Worm (Caenorhabditis elegans) whole organism, young adult: ENCODE measurements around the gene Y46G5A.15.

Source experiments
- B0035.1 ChIP-seq: sonication (generic microtip); optimal IDR thresholded peaks from 2 replicates; lab custom pipeline; 2016; ENCODE audit warnings: missing genetic modification characterization, mild to moderate bottlenecking, missing compliant biosample characterization, missing genotype, missing genetic modification reagents
- C06A6.2 ChIP-seq: fragments of 200-800 bp; sonication (Bioruptor generic); conservative IDR thresholded peaks from 2 replicates; pipeline ENCODE4 v1.3.6; 2022; ENCODE audit warnings: missing genetic modification characterization, missing compliant biosample characterization
- C17E4.6 ChIP-seq: fragments of 200-800 bp; sonication (Bioruptor generic); IDR thresholded peaks from 2 replicates; pipeline ENCODE4 v1.3.6; 2022; ENCODE audit warnings: missing genetic modification reagents, missing genetic modification characterization, missing compliant biosample characterization
- F57A8.1 ChIP-seq: fragments of 200-800 bp; sonication (Bioruptor generic); optimal IDR thresholded peaks from 2 replicates; lab custom pipeline; 2018; ENCODE audit warnings: mild to moderate bottlenecking, missing genetic modification characterization, moderate library complexity, missing compliant biosample characterization
- K12H6.12 ChIP-seq: fragments of 200-800 bp; sonication (Bioruptor generic); optimal IDR thresholded peaks from 2 replicates; lab custom pipeline; 2018; ENCODE audit warnings: mild to moderate bottlenecking, missing genetic modification characterization, missing compliant biosample characterization
- T26A5.8 ChIP-seq: sonication (generic microtip); optimal IDR thresholded peaks from 2 replicates; lab custom pipeline; 2016; ENCODE audit warnings: missing genetic modification characterization, missing compliant biosample characterization
- Y95B8A.8 ChIP-seq: fragments of 200-800 bp; sonication (Bioruptor generic); IDR thresholded peaks from 2 replicates; pipeline ENCODE4 v1.3.6; 2022; ENCODE audit warnings: missing genetic modification reagents, missing genetic modification characterization, missing compliant biosample characterization
- atf-7 ChIP-seq: sonication (generic microtip); optimal IDR thresholded peaks from 2 replicates; lab custom pipeline; 2017; ENCODE audit warnings: mild to moderate bottlenecking, missing genetic modification characterization, missing compliant biosample characterization
- attf-3 ChIP-seq: fragments of 200-800 bp; sonication (Bioruptor generic); conservative IDR thresholded peaks from 2 replicates; pipeline ENCODE4 v1.3.6; 2022; ENCODE audit warnings: missing genetic modification reagents, missing genetic modification characterization, missing compliant biosample characterization
- attf-5 ChIP-seq: fragments of 200-800 bp; sonication (Bioruptor generic); optimal IDR thresholded peaks from 2 replicates; lab custom pipeline; 2018; ENCODE audit warnings: mild to moderate bottlenecking, missing genetic modification characterization, missing compliant biosample characterization
- bed-2 ChIP-seq: fragments of 200-800 bp; sonication (Bioruptor generic); IDR thresholded peaks from 2 replicates; pipeline ENCODE4 v1.3.6; 2022; ENCODE audit warnings: missing genetic modification reagents, missing genetic modification characterization, missing compliant biosample characterization
- ccch-3 ChIP-seq: fragments of 200-800 bp; sonication (Bioruptor generic); optimal IDR thresholded peaks from 2 replicates; lab custom pipeline; 2018; ENCODE audit warnings: mild to moderate bottlenecking, missing genetic modification characterization, missing compliant biosample characterization
- cebp-1 ChIP-seq, 2 experiments: fragments of 200-800 bp in 1 of 2; sonication (Bioruptor generic) in 1 of 2; sonication (generic microtip) in 1 of 2; IDR thresholded peaks in 1 of 2; optimal IDR thresholded peaks in 1 of 2; 2 replicates each; pipeline versions ENCODE4 v1.3.6 to Lab custom; 2017 to 2022; ENCODE audit warnings: missing compliant biosample characterization in 2 of 2, missing genetic modification characterization in 2 of 2, mild to moderate bottlenecking in 1 of 2, missing genetic modification reagents in 1 of 2, moderate library complexity in 1 of 2
- ceh-58 ChIP-seq: fragments of 200-800 bp; sonication (Bioruptor generic); IDR thresholded peaks from 2 replicates; pipeline ENCODE4 v1.3.6; 2022; ENCODE audit warnings: missing genetic modification characterization, missing compliant biosample characterization
- ceh-79 ChIP-seq: sonication (generic microtip); optimal IDR thresholded peaks from 2 replicates; lab custom pipeline; 2017; ENCODE audit warnings: mild to moderate bottlenecking, missing genetic modification characterization, missing compliant biosample characterization
- fkh-3 ChIP-seq: sonication (generic microtip); optimal IDR thresholded peaks from 2 replicates; lab custom pipeline; 2016; ENCODE audit warnings: mild to moderate bottlenecking, missing genetic modification characterization, missing compliant biosample characterization
- hmg-1.2 ChIP-seq: fragments of 200-800 bp; sonication (Bioruptor generic); IDR thresholded peaks from 2 replicates; pipeline ENCODE4 v1.3.6; 2022; ENCODE audit warnings: missing genetic modification reagents, missing genetic modification characterization, missing compliant biosample characterization
- hsf-1 ChIP-seq: fragments of 200-800 bp; sonication (Bioruptor generic); IDR thresholded peaks from 2 replicates; pipeline ENCODE4 v1.3.6; 2022; ENCODE audit warnings: missing genetic modification reagents, missing genetic modification characterization, missing compliant biosample characterization
- lin-35 ChIP-seq, 3 experiments: fragments of 150-350 bp in 2 of 3; sonication (generic microtip) in 1 of 3; optimal IDR thresholded peaks; 2 replicates each; lab custom pipeline; 2014 to 2018; ENCODE audit warnings: missing biosample characterization in 3 of 3, missing genetic modification characterization in 3 of 3, missing genetic modification reagents in 3 of 3
- lin-40 ChIP-seq: sonication (generic microtip); optimal IDR thresholded peaks from 2 replicates; lab custom pipeline; 2016; ENCODE audit warnings: missing genetic modification characterization, mild to moderate bottlenecking, missing compliant biosample characterization, missing genotype, missing genetic modification reagents
- lin-54 ChIP-seq: fragments of 200-800 bp; sonication (Bioruptor generic); optimal IDR thresholded peaks from 2 replicates; lab custom pipeline; 2018; ENCODE audit warnings: mild to moderate bottlenecking, missing genetic modification characterization, missing compliant biosample characterization
- lsl-1 ChIP-seq: fragments of 200-800 bp; sonication (Bioruptor generic); optimal IDR thresholded peaks from 2 replicates; lab custom pipeline; 2018; ENCODE audit warnings: mild to moderate bottlenecking, missing genetic modification characterization, moderate library complexity, missing compliant biosample characterization
- lsy-27 ChIP-seq: sonication (generic microtip); optimal IDR thresholded peaks from 2 replicates; lab custom pipeline; 2017; ENCODE audit warnings: missing genetic modification characterization, mild to moderate bottlenecking, missing compliant biosample characterization, antibody characterized with exemption, missing genotype, borderline replicate concordance; ENCODE audit not compliant: insufficient read depth
- madf-8 ChIP-seq: fragments of 200-800 bp; sonication (Bioruptor generic); conservative IDR thresholded peaks from 2 replicates; pipeline ENCODE4 v1.3.6; 2022; ENCODE audit warnings: missing genetic modification reagents, missing genetic modification characterization, missing compliant biosample characterization
- mcd-1 ChIP-seq: fragments of 200-800 bp; sonication (Bioruptor generic); IDR thresholded peaks from 2 replicates; pipeline ENCODE4 v1.3.6; 2022; ENCODE audit warnings: missing genetic modification reagents, missing genetic modification characterization, missing compliant biosample characterization
- nfyb-1 ChIP-seq: fragments of 200-800 bp; sonication (Bioruptor generic); IDR thresholded peaks from 2 replicates; pipeline ENCODE4 v1.3.6; 2022; ENCODE audit warnings: missing genetic modification reagents, missing genetic modification characterization, missing compliant biosample characterization
- nhr-80 ChIP-seq: sonication (generic microtip); optimal IDR thresholded peaks from 2 replicates; lab custom pipeline; 2016; ENCODE audit warnings: missing genetic modification characterization, missing compliant biosample characterization
- nhr-90 ChIP-seq: sonication (generic microtip); optimal IDR thresholded peaks from 2 replicates; lab custom pipeline; 2016; ENCODE audit warnings: missing genotype, mild to moderate bottlenecking, missing genetic modification characterization, missing compliant biosample characterization
- rcor-1 ChIP-seq: fragments of 200-800 bp; sonication (Bioruptor generic); IDR thresholded peaks from 2 replicates; pipeline ENCODE4 v1.3.6; 2022; ENCODE audit warnings: missing genetic modification reagents, missing genetic modification characterization, missing compliant biosample characterization
- repo-1 ChIP-seq: sonication (generic microtip); optimal IDR thresholded peaks from 2 replicates; lab custom pipeline; 2017; ENCODE audit warnings: mild to moderate bottlenecking, missing genetic modification characterization, missing compliant biosample characterization
- rpc-1 ChIP-seq, 2 experiments: fragments of 150-350 bp in 1 of 2; sonication (generic microtip) in 1 of 2; optimal IDR thresholded peaks; 2 replicates each; lab custom pipeline; 2014 to 2018; ENCODE audit warnings: missing biosample characterization in 1 of 2, missing genetic modification characterization in 1 of 2, missing genetic modification reagents in 1 of 2, missing genotype in 1 of 2
- snpc-4 ChIP-seq, 5 experiments: fragments of 150-350 bp in 1 of 5; sonication (generic microtip) in 4 of 5; optimal IDR thresholded peaks; 2 replicates each; lab custom pipeline; 2014 to 2018; ENCODE audit warnings: missing genetic modification characterization in 5 of 5, missing biosample characterization in 3 of 5, antibody characterized with exemption in 2 of 5, mild to moderate bottlenecking in 2 of 5, missing compliant biosample characterization in 2 of 5, missing genotype in 2 of 5, moderate library complexity in 2 of 5, missing genetic modification reagents in 1 of 5
- sptf-2 ChIP-seq: fragments of 200-800 bp; sonication (Bioruptor generic); optimal IDR thresholded peaks from 2 replicates; lab custom pipeline; 2018; ENCODE audit warnings: mild to moderate bottlenecking, missing genetic modification characterization, missing compliant biosample characterization
- tbp1 ChIP-seq: fragments of 200-800 bp; sonication (Bioruptor generic); optimal IDR thresholded peaks from 2 replicates; lab custom pipeline; 2018; ENCODE audit warnings: mild to moderate bottlenecking, missing genetic modification characterization, missing compliant biosample characterization
- zfh-2 ChIP-seq: fragments of 200-800 bp; sonication (Bioruptor generic); conservative IDR thresholded peaks from 2 replicates; pipeline ENCODE4 v1.3.6; 2022; ENCODE audit warnings: missing genetic modification reagents, missing genetic modification characterization, missing compliant biosample characterization
- ztf-22 ChIP-seq: fragments of 200-800 bp; sonication (Bioruptor generic); optimal IDR thresholded peaks from 2 replicates; lab custom pipeline; 2018; ENCODE audit warnings: mild to moderate bottlenecking, missing genetic modification characterization, moderate library complexity, missing compliant biosample characterization
- ztf-3 ChIP-seq: fragments of 200-800 bp; sonication (Bioruptor generic); optimal IDR thresholded peaks from 2 replicates; lab custom pipeline; 2018; ENCODE audit warnings: mild to moderate bottlenecking, missing genetic modification characterization, missing compliant biosample characterization

The Y46G5A.15 gene

DNA sequence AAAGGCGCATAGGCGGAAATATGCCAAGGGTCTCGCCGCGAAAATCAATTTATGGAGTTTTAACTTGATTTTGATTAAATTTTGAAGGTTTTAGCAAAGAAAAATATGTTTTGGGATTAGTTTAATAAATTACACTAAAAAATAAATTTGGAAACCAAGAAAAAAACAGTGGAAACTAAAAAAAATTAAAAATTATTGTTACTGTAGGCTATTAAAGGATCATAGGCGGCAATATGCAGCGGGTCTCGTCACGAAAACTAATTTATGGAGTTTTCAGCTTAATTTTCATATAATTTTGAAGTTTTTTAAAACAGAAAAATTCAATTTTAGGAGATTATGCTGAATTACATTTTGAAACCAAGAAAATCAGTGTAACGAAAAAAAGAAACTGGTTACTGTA is 23.5 kb upstream of the Y46G5A.15 start (continued):
- TF ChIP-seq nhr-90 = no peak
- TF ChIP-seq ceh-58 (GFP tag; lab: Robert Waterston, UW) = no peak
- no peak for TF ChIP-seq ztf-3 (GFP tag; lab: Kevin White, UChicago)
- TF ChIP-seq bed-2 (GFP tag; lab: Robert Waterston, UW) = no peak
- peak; percentile 79 for TF ChIP-seq madf-8 (GFP tag; lab: Robert Waterston, UW)
- no peak for TF ChIP-seq rpc-1 (optimal IDR thresholded peaks at IDR 0.05; lab: Kevin White, UChicago)
- no peak for TF ChIP-seq rpc-1 (tag; optimal IDR thresholded peaks at IDR 0.05; lab: Kevin White, UChicago)
- TF ChIP-seq repo-1 (tag; lab: Kevin White, UChicago) = no peak
- no peak for TF ChIP-seq C06A6.2 (GFP tag; lab: Robert Waterston, UW)
- no peak for TF ChIP-seq B0035.1 (tag; lab: Kevin White, UChicago)
- TF ChIP-seq fkh-3 (tag; lab: Kevin White, UChicago) = no peak
- TF ChIP-seq F57A8.1 = no peak
- no peak for TF ChIP-seq attf-3 (GFP tag; lab: Robert Waterston, UW)
- no peak for TF ChIP-seq ccch-3 (GFP tag; lab: Kevin White, UChicago)

DNA sequence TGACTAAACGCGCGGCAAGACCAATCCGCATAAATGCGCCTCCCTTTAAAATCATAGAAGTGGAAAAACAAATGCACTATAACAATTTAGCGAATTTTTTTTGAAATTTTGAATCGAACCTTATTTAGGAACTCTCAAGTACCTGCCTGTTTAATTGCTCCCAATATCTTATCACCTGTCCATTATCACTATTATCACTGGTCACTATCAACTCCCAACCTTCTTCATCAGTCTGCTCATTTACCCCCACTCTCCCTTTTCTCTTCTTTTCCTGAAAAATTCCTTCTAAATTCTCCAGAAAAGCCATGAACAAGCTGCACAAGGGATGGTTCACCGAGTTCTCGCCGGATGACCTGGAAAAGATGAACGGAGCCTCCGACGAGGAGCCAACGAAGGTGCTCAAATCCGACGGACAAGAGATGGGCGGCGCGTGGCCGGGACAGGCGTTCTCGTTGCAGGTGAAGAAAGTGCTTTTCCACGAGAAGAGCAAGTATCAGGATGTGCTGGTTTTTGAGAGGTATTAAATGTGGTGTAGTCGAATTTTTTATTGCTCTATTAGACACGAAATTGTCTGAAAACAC is 21.5 kb upstream of the Y46G5A.15 start, which contains the start of gene spds-1:
TSS of gene spds-1 (plus strand) at position 298 of the 581 bp plus-strand sequence.
- TF ChIP-seq nhr-80 (tag; lab: Kevin White, UChicago) (peak; percentile 28), C06A6.2 (GFP tag; lab: Robert Waterston, UW) (no peak), zfh-2 (GFP tag; lab: Robert Waterston, UW) (peak; percentile 68), Y95B8A.8 (GFP tag; lab: Robert Waterston, UW) (no peak)

ce11 chrII:12805765-12806384 is 20.7 kb upstream of the Y46G5A.15 start:
- TF ChIP-seq attf-5 (GFP tag; lab: Kevin White, UChicago) = peak; percentile 40
- peak; percentile 14 for TF ChIP-seq lin-54 (GFP tag; lab: Kevin White, UChicago)
- TF ChIP-seq C17E4.6 (GFP tag; lab: Robert Waterston, UW) = no peak
- no peak for TF ChIP-seq T26A5.8 (tag; lab: Kevin White, UChicago)
- peak; percentile 17 for TF ChIP-seq atf-7 (tag; lab: Kevin White, UChicago)
- 0 out of 2 replicates have a peak, but pooled peaks have one; percentile 28 for TF ChIP-seq nfyb-1
- TF ChIP-seq snpc-4 (GFP tag; optimal IDR thresholded peaks at IDR 0.05; lab: Kevin White, UChicago) = no peak
- peak in 1 of 4 experiments; percentile 40 for TF ChIP-seq snpc-4 (tag; optimal IDR thresholded peaks at IDR 0.05; lab: Kevin White, UChicago)
- peak; percentile 85 for TF ChIP-seq hmg-1.2 (GFP tag; lab: Robert Waterston, UW)
- no peak for TF ChIP-seq ceh-79 (tag; lab: Kevin White, UChicago)
- TF ChIP-seq hsf-1 = no peak
- TF ChIP-seq lin-35 (GFP tag; optimal IDR thresholded peaks at IDR 0.05; lab: Kevin White, UChicago) = peak in 1 of 3 experiments; percentile 54
- no peak for TF ChIP-seq lin-40 (tag; lab: Kevin White, UChicago)
- TF ChIP-seq lsy-27 (tag; lab: Kevin White, UChicago) = no peak
- TF ChIP-seq K12H6.12 (tag; lab: Kevin White, UChicago) = peak; percentile 28
- TF ChIP-seq bed-2 (GFP tag; lab: Robert Waterston, UW) = no peak
- peak; percentile 57 for TF ChIP-seq mcd-1 (GFP tag; lab: Robert Waterston, UW)
- TF ChIP-seq lsl-1 (GFP tag; lab: Kevin White, UChicago) = peak; percentile 17
- no peak for TF ChIP-seq ztf-22 (GFP tag; lab: Kevin White, UChicago)
- TF ChIP-seq zfh-2 (GFP tag; lab: Robert Waterston, UW) = peak; percentile 92
- peak; percentile 3 for TF ChIP-seq tbp1
- TF ChIP-seq sptf-2 (GFP tag; lab: Kevin White, UChicago) = no peak
- TF ChIP-seq cebp-1 (GFP tag; IDR thresholded peaks at IDR 0.05; lab: Robert Waterston, UW) = no peak
- TF ChIP-seq cebp-1 (tag; optimal IDR thresholded peaks at IDR 0.05; lab: Kevin White, UChicago) = peak; percentile 55
- no peak for TF ChIP-seq B0035.1 (tag; lab: Kevin White, UChicago)
- TF ChIP-seq rcor-1 (GFP tag; lab: Robert Waterston, UW) = peak; percentile 16; the same call in 1 of the 2 replicates
